Fruit fly (Drosophila melanogaster): ENCODE data around the gene Npc2e.

DNA sequence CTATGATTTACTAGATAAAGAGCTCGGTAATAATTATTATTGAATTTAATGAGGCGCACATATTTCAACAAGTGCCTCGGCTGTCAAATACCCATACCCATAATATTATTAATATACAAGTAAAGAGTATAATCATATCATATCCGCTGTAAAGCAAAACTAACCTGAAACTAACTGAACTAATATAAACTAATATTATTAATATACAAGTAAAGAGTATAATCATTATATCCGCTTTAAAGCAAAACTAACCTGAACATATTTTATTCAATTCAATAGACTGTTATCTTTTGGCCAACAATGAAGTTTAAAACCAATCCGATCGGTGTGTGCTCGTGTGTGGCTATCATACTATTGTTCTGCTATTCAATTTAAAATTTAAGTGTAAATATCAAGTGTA lies 13.3 kb downstream of the Npc2e start, which contains the start of gene CG33783:
- no peak for TF ChIP-seq CG8159 (tag; optimal IDR thresholded peaks at IDR 0.05)
- TF ChIP-seq CG15710 (tag; optimal IDR thresholded peaks at IDR 0.05), result no peak
- no peak for TF ChIP-seq CG8301 (tag; optimal IDR thresholded peaks at IDR 0.05)
